Worm (Caenorhabditis elegans) whole organism, L3 larva: Measurements from ENCODE around the gene C54F6.3.

Experiments
- ceh-16 ChIP-seq: sonication (generic microtip); optimal IDR thresholded peaks from 2 replicates; lab custom pipeline; 2017; ENCODE audit warnings: missing biosample characterization, missing genetic modification characterization
- nfya-1 ChIP-seq: sonication (generic microtip); optimal IDR thresholded peaks from 2 replicates; lab custom pipeline; 2017; ENCODE audit warnings: missing genetic modification characterization, mild to moderate bottlenecking, missing compliant biosample characterization, antibody characterized with exemption, moderate library complexity; ENCODE audit not compliant: insufficient read depth
- nhr-76 ChIP-seq: fragments of 150-350 bp; sonication (generic microtip); optimal IDR thresholded peaks from 5 replicates; lab custom pipeline; 2014; ENCODE audit warnings: missing biosample characterization, missing genetic modification characterization

DNA sequence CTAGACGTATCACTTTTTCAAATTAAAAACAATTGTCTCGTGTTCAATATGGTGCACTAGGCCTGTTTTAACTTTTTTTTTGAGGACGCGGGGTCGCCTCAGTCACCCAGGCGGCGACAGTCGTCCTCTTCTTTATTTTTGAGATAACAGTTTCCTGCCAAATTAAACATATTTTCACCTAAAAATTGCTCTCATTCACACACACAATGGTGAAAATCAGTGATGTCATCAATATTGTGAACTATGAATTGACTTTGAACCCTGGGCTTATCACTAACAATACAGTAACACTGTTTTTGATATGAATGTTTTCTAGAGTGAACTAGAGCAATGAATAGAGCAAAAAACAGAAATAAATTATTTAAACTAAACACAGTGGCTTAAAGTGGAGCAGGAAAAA, 11.7 kb upstream of the C54F6.3 start:
- TF ChIP-seq nfya-1 (no peak), ceh-16 (no peak), nhr-76 (tag; lab: Kevin White, UChicago) (no peak)
